Fruit fly (Drosophila melanogaster) whole organism, embryonic: ENCODE results near the gene Hsp22.

Source experiments
- Atf3 ChIP-seq: fragments of 200-800 bp; sonication (Bioruptor generic); optimal IDR thresholded peaks from 3 replicates; lab custom pipeline; 2016; ENCODE audit warnings: missing biosample characterization, missing genetic modification characterization
- CG10274 ChIP-seq: fragments of 200-800 bp; sonication (Bioruptor generic); optimal IDR thresholded peaks from 3 replicates; lab custom pipeline; 2017; ENCODE audit warnings: missing biosample characterization, mild to moderate bottlenecking, missing genetic modification characterization
- CG10366 ChIP-seq: fragments of 200-800 bp; sonication (Bioruptor generic); IDR thresholded peaks from 2 replicates; pipeline ENCODE4 v1.3.6; 2022; ENCODE audit warnings: missing biosample characterization, missing genetic modification characterization
- CG11085 ChIP-seq: fragments of 200-800 bp; sonication (Bioruptor generic); IDR thresholded peaks from 2 replicates; pipeline ENCODE4 v1.3.6; 2022; ENCODE audit warnings: missing biosample characterization, missing genetic modification characterization
- CG12769 ChIP-seq: fragments of 200-800 bp; sonication (Bioruptor generic); optimal IDR thresholded peaks from 2 replicates; lab custom pipeline; 2019; ENCODE audit warnings: missing biosample characterization, mild to moderate bottlenecking, missing genetic modification characterization, moderate library complexity
- CG12942 ChIP-seq: fragments of 200-800 bp; sonication (Bioruptor generic); optimal IDR thresholded peaks from 3 replicates; lab custom pipeline; 2016; ENCODE audit warnings: missing biosample characterization, missing genetic modification characterization
- CG13296 ChIP-seq: fragments of 200-800 bp; sonication (Bioruptor generic); optimal IDR thresholded peaks from 3 replicates; lab custom pipeline; 2018; ENCODE audit warnings: missing biosample characterization, mild to moderate bottlenecking, missing genetic modification characterization
- CG13775 ChIP-seq: fragments of 200-800 bp; sonication (Bioruptor generic); optimal IDR thresholded peaks from 3 replicates; lab custom pipeline; 2017; ENCODE audit warnings: missing biosample characterization, mild to moderate bottlenecking, missing genetic modification characterization
- CG14860 ChIP-seq: fragments of 200-800 bp; sonication (Bioruptor generic); IDR thresholded peaks from 3 replicates; pipeline ENCODE4 v1.3.6; 2022; ENCODE audit warnings: missing biosample characterization, missing genetic modification characterization; ENCODE audit not compliant: partially characterized antibody
- CG15269 ChIP-seq: fragments of 200-800 bp; sonication (Bioruptor generic); optimal IDR thresholded peaks from 2 replicates; lab custom pipeline; 2018; ENCODE audit warnings: missing biosample characterization, mild to moderate bottlenecking, missing genetic modification characterization, moderate library complexity
- CG1529 ChIP-seq: fragments of 200-800 bp; sonication (Bioruptor generic); optimal IDR thresholded peaks from 3 replicates; lab custom pipeline; 2018; ENCODE audit warnings: missing biosample characterization, missing genetic modification characterization
- CG1602 ChIP-seq: fragments of 200-800 bp; sonication (Bioruptor generic); optimal IDR thresholded peaks from 3 replicates; lab custom pipeline; 2016; ENCODE audit warnings: missing biosample characterization, missing genetic modification characterization
- CG16779 ChIP-seq: fragments of 200-800 bp; sonication (Bioruptor generic); IDR thresholded peaks from 2 replicates; pipeline ENCODE4 v1.3.6; 2022; ENCODE audit warnings: missing biosample characterization, missing genetic modification characterization
- CG17359 ChIP-seq: fragments of 200-800 bp; sonication (Bioruptor generic); optimal IDR thresholded peaks from 3 replicates; lab custom pipeline; 2018; ENCODE audit warnings: missing biosample characterization, mild to moderate bottlenecking, missing genetic modification characterization, moderate library complexity
- CG1792 ChIP-seq: fragments of 200-800 bp; sonication (Bioruptor generic); optimal IDR thresholded peaks from 2 replicates; lab custom pipeline; 2016; ENCODE audit warnings: missing biosample characterization, missing genetic modification characterization
- CG30431 ChIP-seq: fragments of 200-800 bp; sonication (Bioruptor generic); optimal IDR thresholded peaks from 2 replicates; lab custom pipeline; 2017; ENCODE audit warnings: missing biosample characterization, missing genetic modification characterization
- CG3407 ChIP-seq: fragments of 200-800 bp; sonication (Bioruptor generic); optimal IDR thresholded peaks from 2 replicates; lab custom pipeline; 2018; ENCODE audit warnings: missing biosample characterization, mild to moderate bottlenecking, missing genetic modification characterization
- CG4854 ChIP-seq: fragments of 200-800 bp; sonication (Bioruptor generic); optimal IDR thresholded peaks from 2 replicates; lab custom pipeline; 2016; ENCODE audit warnings: missing biosample characterization, missing genetic modification characterization, inconsistent platforms
- CG6175 ChIP-seq: fragments of 200-800 bp; sonication (Bioruptor generic); IDR thresholded peaks from 3 replicates; pipeline ENCODE4 v1.3.6; 2022; ENCODE audit warnings: missing biosample characterization, missing genetic modification characterization
- CG6654 ChIP-seq: fragments of 200-800 bp; sonication (Bioruptor generic); optimal IDR thresholded peaks from 2 replicates; lab custom pipeline; 2017; ENCODE audit warnings: missing biosample characterization, mild to moderate bottlenecking, missing genetic modification characterization
- CG6683 ChIP-seq: fragments of 200-800 bp; sonication (Bioruptor generic); optimal IDR thresholded peaks from 2 replicates; lab custom pipeline; 2017; ENCODE audit warnings: missing biosample characterization, mild to moderate bottlenecking, missing genetic modification characterization, missing genetic modification reagents
- CG6854 ChIP-seq: fragments of 200-800 bp; sonication (Bioruptor generic); optimal IDR thresholded peaks from 3 replicates; lab custom pipeline; 2017; ENCODE audit warnings: missing biosample characterization, mild to moderate bottlenecking, missing genetic modification characterization
- CG7271 ChIP-seq: fragments of 200-800 bp; sonication (Bioruptor generic); optimal IDR thresholded peaks from 2 replicates; lab custom pipeline; 2018; ENCODE audit warnings: missing biosample characterization, mild to moderate bottlenecking, missing genetic modification characterization, moderate library complexity
- CG9437 ChIP-seq: fragments of 200-800 bp; sonication (Bioruptor generic); optimal IDR thresholded peaks from 2 replicates; lab custom pipeline; 2018; ENCODE audit warnings: missing biosample characterization, mild to moderate bottlenecking, missing genetic modification characterization
- CG9817 ChIP-seq: fragments of 200-800 bp; sonication (Bioruptor generic); optimal IDR thresholded peaks from 2 replicates; lab custom pipeline; 2018; ENCODE audit warnings: missing biosample characterization, mild to moderate bottlenecking, missing genetic modification characterization, moderate library complexity
- CHES-1-like ChIP-seq: fragments of 200-800 bp; sonication (Bioruptor generic); optimal IDR thresholded peaks from 2 replicates; lab custom pipeline; 2016; ENCODE audit warnings: missing biosample characterization, missing genetic modification characterization
- CTCF ChIP-seq: fragments of 200-800 bp; sonication (Bioruptor generic); optimal IDR thresholded peaks from 2 replicates; lab custom pipeline; 2017; ENCODE audit warnings: missing biosample characterization, mild to moderate bottlenecking, missing genetic modification characterization, moderate library complexity
- Doc2 ChIP-seq: fragments of 200-800 bp; sonication (Bioruptor generic); IDR thresholded peaks from 2 replicates; pipeline ENCODE4 v1.3.6; 2022; ENCODE audit warnings: missing biosample characterization, missing genetic modification characterization
- Lim3 ChIP-seq: fragments of 200-800 bp; sonication (Bioruptor generic); IDR thresholded peaks from 2 replicates; pipeline ENCODE4 v1.3.6; 2022; ENCODE audit warnings: missing biosample characterization, missing genetic modification characterization
- Max ChIP-seq: fragments of 200-800 bp; sonication (Bioruptor generic); optimal IDR thresholded peaks from 2 replicates; lab custom pipeline; 2016; ENCODE audit warnings: missing biosample characterization, mild to moderate bottlenecking, missing genetic modification characterization
- Myb ChIP-seq: fragments of 200-800 bp; sonication (Bioruptor generic); optimal IDR thresholded peaks from 2 replicates; lab custom pipeline; 2016; ENCODE audit warnings: missing biosample characterization, missing genetic modification characterization
- Nf-YA ChIP-seq: fragments of 200-800 bp; sonication (Bioruptor generic); IDR thresholded peaks from 2 replicates; pipeline ENCODE4 v1.3.6; 2022; ENCODE audit warnings: missing biosample characterization, missing genetic modification characterization
- Pdp1 ChIP-seq, 2 experiments: fragments of 200-800 bp; sonication (Bioruptor generic); optimal IDR thresholded peaks; 3 replicates each; lab custom pipeline; 2016; ENCODE audit warnings: missing biosample characterization in 2 of 2, missing genetic modification characterization in 2 of 2, mild to moderate bottlenecking in 1 of 2, moderate library complexity in 1 of 2
- Ravus ChIP-seq: fragments of 200-800 bp; sonication (Bioruptor generic); IDR thresholded peaks from 2 replicates; pipeline ENCODE4 v1.3.6; 2022; ENCODE audit warnings: missing biosample characterization, missing genetic modification characterization
- Sin3A ChIP-seq: fragments of >200 bp; optimal IDR thresholded peaks from 2 replicates; lab custom pipeline; 2018
- Sry-β ChIP-seq: fragments of 200-800 bp; sonication (Bioruptor generic); optimal IDR thresholded peaks from 2 replicates; lab custom pipeline; 2018; ENCODE audit warnings: missing biosample characterization, mild to moderate bottlenecking, missing genetic modification characterization, moderate library complexity
- bab2 ChIP-seq: fragments of 200-800 bp; sonication (Bioruptor generic); optimal IDR thresholded peaks from 2 replicates; lab custom pipeline; 2016; ENCODE audit warnings: missing biosample characterization, missing genetic modification characterization
- caup ChIP-seq: fragments of 200-800 bp; sonication (Bioruptor generic); optimal IDR thresholded peaks from 3 replicates; lab custom pipeline; 2017; ENCODE audit warnings: missing biosample characterization, mild to moderate bottlenecking, missing genetic modification characterization, moderate library complexity; ENCODE audit not compliant: severe bottlenecking
- eve ChIP-seq, 2 experiments: fragments of >200 bp; optimal IDR thresholded peaks; 2 replicates each; lab custom pipeline; 2017; ENCODE audit warnings: missing biosample characterization in 2 of 2, missing genetic modification characterization in 2 of 2
- fru ChIP-seq: fragments of >200 bp; optimal IDR thresholded peaks from 2 replicates; lab custom pipeline; 2017
- insv ChIP-seq, 2 experiments: fragments of 200-800 bp; sonication (Bioruptor generic); optimal IDR thresholded peaks; 3 replicates each; lab custom pipeline; 2016 to 2018; ENCODE audit warnings: missing biosample characterization in 2 of 2, missing genetic modification characterization in 2 of 2
- jigr1 ChIP-seq: fragments of 200-800 bp; sonication (Bioruptor generic); IDR thresholded peaks from 3 replicates; pipeline ENCODE4 v1.3.6; 2022; ENCODE audit warnings: missing biosample characterization, missing genetic modification characterization
- klu ChIP-seq: fragments of 200-800 bp; sonication (Bioruptor generic); IDR thresholded peaks from 2 replicates; pipeline ENCODE4 v1.3.6; 2022; ENCODE audit warnings: missing biosample characterization, missing genetic modification characterization
- nerfin-1 ChIP-seq: fragments of 200-800 bp; sonication (Bioruptor generic); optimal IDR thresholded peaks from 3 replicates; lab custom pipeline; 2019; ENCODE audit warnings: missing biosample characterization, mild to moderate bottlenecking, missing genetic modification characterization, moderate library complexity
- nom ChIP-seq: fragments of 200-800 bp; sonication (Bioruptor generic); optimal IDR thresholded peaks from 2 replicates; lab custom pipeline; 2017; ENCODE audit warnings: missing biosample characterization, missing genetic modification characterization, mild to moderate bottlenecking, moderate library complexity, missing genetic modification reagents
- pum ChIP-seq: fragments of 200-800 bp; sonication (Bioruptor generic); optimal IDR thresholded peaks from 2 replicates; lab custom pipeline; 2016; ENCODE audit warnings: missing biosample characterization, missing genetic modification characterization
- sc ChIP-seq, 3 experiments: fragments of >200 bp in 2 of 3; fragments of 200-800 bp in 1 of 3; sonication (Bioruptor generic) in 1 of 3; optimal IDR thresholded peaks; 2 replicates in 2 of 3; 3 replicates in 1 of 3; lab custom pipeline; 2017; ENCODE audit warnings: mild to moderate bottlenecking in 1 of 3, missing biosample characterization in 1 of 3, missing genetic modification characterization in 1 of 3, missing genetic modification reagents in 1 of 3
- seq ChIP-seq: fragments of 200-800 bp; sonication (Bioruptor generic); IDR thresholded peaks from 2 replicates; pipeline ENCODE4 v1.3.6; 2022; ENCODE audit warnings: missing biosample characterization, missing genetic modification characterization
- usp ChIP-seq: fragments of >200 bp; optimal IDR thresholded peaks from 2 replicates; lab custom pipeline; 2017; ENCODE audit warnings: missing biosample characterization, missing genetic modification characterization
- vfl ChIP-seq: fragments of 200-800 bp; sonication (Bioruptor generic); optimal IDR thresholded peaks from 2 replicates; lab custom pipeline; 2016; ENCODE audit warnings: missing biosample characterization, missing genetic modification characterization

The Hsp22 gene

DNA sequence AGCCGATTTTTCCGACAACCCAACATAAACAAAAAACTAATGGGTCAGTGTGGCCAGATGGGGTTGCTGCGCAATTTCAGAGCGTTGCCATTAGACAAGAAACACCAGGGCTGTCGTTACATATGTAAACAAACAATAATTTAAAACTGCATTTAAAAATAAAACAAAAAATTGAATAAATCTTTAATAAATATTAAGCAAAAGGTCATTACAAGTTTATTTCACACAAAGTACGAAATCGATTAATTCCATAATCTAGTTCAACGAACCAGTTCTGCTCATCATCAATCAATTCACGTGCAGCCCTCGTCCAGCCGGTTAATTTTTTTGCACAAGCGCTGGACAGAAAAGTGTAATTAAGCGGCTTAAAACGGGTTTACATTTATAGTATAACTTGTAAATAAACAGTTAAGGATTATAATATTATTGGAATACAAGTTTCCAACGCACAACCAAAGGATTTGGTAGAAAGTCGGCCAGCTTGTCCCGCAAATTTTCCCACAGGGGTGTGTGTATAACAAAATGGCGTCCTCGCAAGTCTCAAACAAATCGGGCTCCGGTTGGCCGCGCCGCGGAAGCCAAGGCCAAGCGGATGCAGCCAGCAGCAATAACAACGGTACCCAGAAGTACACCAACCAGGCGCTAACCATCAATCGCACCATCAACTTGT, 38.2 kb downstream of the Hsp22 start, which contains the start of the genes CG4022 and Cpsf5 (continued):
- peak; percentile 71 for TF ChIP-seq CG12769 (tag; lab: Kevin White, UChicago)
- TF ChIP-seq CG9817 (tag; lab: Kevin White, UChicago), result peak; percentile 90
- no peak for TF ChIP-seq sc (optimal IDR thresholded peaks at IDR 0.05; lab: Kevin White, UChicago)
- TF ChIP-seq sc (GFP tag; optimal IDR thresholded peaks at IDR 0.05; lab: Kevin White, UChicago), result peak; percentile 16
- peak; percentile 61 for TF ChIP-seq pum (GFP tag; lab: Kevin White, UChicago)
- no peak for TF ChIP-seq CG10274 (GFP tag; lab: Kevin White, UChicago)
- TF ChIP-seq CG6175 (GFP tag; lab: Robert Waterston, UW), result peak; percentile 19; the same call in 1 of the 3 replicates
- TF ChIP-seq Pdp1 (GFP tag; optimal IDR thresholded peaks at IDR 0.05; lab: Kevin White, UChicago), result peak; percentile 70 to 79
- TF ChIP-seq Atf3 (GFP tag; lab: Kevin White, UChicago), result peak; percentile 36
- peak; percentile 76 for TF ChIP-seq CG1529 (GFP tag; lab: Kevin White, UChicago)
- peak; percentile 62 for TF ChIP-seq CG4854
- TF ChIP-seq CG1602 (GFP tag; lab: Kevin White, UChicago), result peak; percentile 73
- peak; percentile 52 for TF ChIP-seq CG30431 (GFP tag; lab: Kevin White, UChicago)
- TF ChIP-seq caup (GFP tag; lab: Kevin White, UChicago), result peak; percentile 79
- no peak for TF ChIP-seq Doc2
- TF ChIP-seq CG11085 (GFP tag; lab: Robert Waterston, UW), result peak; percentile 56; the same call in 1 of the 2 replicates
- TF ChIP-seq CG1792 (GFP tag; lab: Kevin White, UChicago), result peak; percentile 55
- TF ChIP-seq CG9437 (GFP tag; lab: Kevin White, UChicago), result peak; percentile 60
- no peak for TF ChIP-seq CTCF (GFP tag; lab: Kevin White, UChicago)
- no peak for TF ChIP-seq CG6654
- peak; percentile 28 for TF ChIP-seq nom (GFP tag; lab: Kevin White, UChicago)
- TF ChIP-seq CG10366, result peak; percentile 86
- peak in 1 of 2 experiments; percentile 66 for TF ChIP-seq insv (GFP tag; optimal IDR thresholded peaks at IDR 0.05; lab: Kevin White, UChicago)
- peak; percentile 53 for TF ChIP-seq CG6683 (GFP tag; lab: Kevin White, UChicago)
- peak; percentile 60 for TF ChIP-seq CHES-1-like (GFP tag; lab: Kevin White, UChicago)
- TF ChIP-seq CG15269 (tag; lab: Kevin White, UChicago), result peak; percentile 88
- TF ChIP-seq CG16779 (GFP tag; lab: Robert Waterston, UW), result no peak
- no peak for TF ChIP-seq Lim3 (GFP tag; lab: Robert Waterston, UW)
- TF ChIP-seq eve (GFP tag; optimal IDR thresholded peaks at IDR 0.05; lab: Kevin White, UChicago), result no peak
- TF ChIP-seq CG6854 (GFP tag; lab: Kevin White, UChicago), result no peak
- TF ChIP-seq usp (GFP tag; lab: Kevin White, UChicago), result no peak
- peak; percentile 86 for TF ChIP-seq Max (GFP tag; lab: Kevin White, UChicago)
- peak; percentile 42 for TF ChIP-seq Sry-β (GFP tag; lab: Kevin White, UChicago)
- no peak for TF ChIP-seq CG14860 (GFP tag; lab: Robert Waterston, UW)
- peak; percentile 77 for TF ChIP-seq Sin3A
- peak; percentile 73 for TF ChIP-seq CG12942
- TF ChIP-seq jigr1 (GFP tag; lab: Robert Waterston, UW), result no peak
- TF ChIP-seq vfl, result peak; percentile 54
- TF ChIP-seq CG17359, result peak; percentile 74
- TF ChIP-seq nerfin-1 (tag; lab: Kevin White, UChicago), result peak; percentile 69
- peak; percentile 44 for TF ChIP-seq Myb (GFP tag; lab: Kevin White, UChicago)
- peak; percentile 68 for TF ChIP-seq CG3407
- TF ChIP-seq CG13775 (GFP tag; lab: Kevin White, UChicago), result peak; percentile 87
- TF ChIP-seq bab2 (GFP tag; lab: Kevin White, UChicago), result peak; percentile 72
- TF ChIP-seq klu (GFP tag; lab: Robert Waterston, UW), result peak; percentile 77
- TF ChIP-seq CG7271 (tag; lab: Kevin White, UChicago), result peak; percentile 67
- TF ChIP-seq Ravus (GFP tag; lab: Robert Waterston, UW), result peak; percentile 25; the same call in 1 of the 2 replicates
- TF ChIP-seq Nf-YA, result peak; percentile 71
- TF ChIP-seq fru, result no peak
- TF ChIP-seq CG13296, result peak; percentile 72
- peak; percentile 74 for TF ChIP-seq seq (GFP tag; lab: Robert Waterston, UW)
